Worm (Caenorhabditis elegans): ENCODE results near the gene ttr-35.

- TF ChIP-seq dao-5 (tag; optimal IDR thresholded peaks at IDR 0.05) (no peak), him-1 (tag; optimal IDR thresholded peaks at IDR 0.05) (no peak), W03F9.2 (tag; optimal IDR thresholded peaks at IDR 0.05) (no peak)
Observed at ce11 chrX:6505008-6505407, 7.1 kb upstream of the ttr-35 start, which contains the start of gene cdf-1.

Measured in whole organism, L4/young adult.